In the genomic region with DNA sequence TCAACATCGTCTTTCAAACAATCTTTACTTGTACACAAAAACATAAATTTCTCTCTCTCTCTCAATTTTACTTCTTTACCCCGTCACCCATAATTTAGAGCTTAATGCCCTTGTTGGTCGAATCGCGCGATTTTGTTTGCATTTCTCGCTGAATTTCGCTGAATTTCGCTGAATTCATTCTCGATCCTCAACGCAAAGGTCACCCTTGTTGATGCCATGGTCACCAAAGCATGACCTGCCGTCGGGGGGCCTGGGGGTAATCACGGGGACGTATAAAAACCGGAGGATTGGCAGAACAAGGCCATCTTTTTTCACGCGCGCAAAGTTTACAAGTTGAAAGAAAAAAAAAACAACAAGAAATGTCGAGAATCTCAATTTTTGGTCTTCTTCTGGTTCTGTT, we compare ENCODE assay signal across 2 worm cellular contexts.
TF ChIP-seq lines count a peak whose summit lies in the region.

A gene (plus strand): TSS at position 301 of the 400 bp plus-strand sequence.

TF ChIP-seq in whole organism, L1 larva, 84 proteins besides CTCF, POLR2A, EP300 and RAD21:
- TF ChIP-seq ceh-63 (GFP tag; optimal IDR thresholded peaks at IDR 0.05; lab: Kevin White, UChicago), result no peak
- no peak for TF ChIP-seq lin-13 (GFP tag; optimal IDR thresholded peaks at IDR 0.05; lab: Kevin White, UChicago)
- no peak for TF ChIP-seq ces-1 (GFP tag; optimal IDR thresholded peaks at IDR 0.05; lab: Kevin White, UChicago)
- no peak for TF ChIP-seq aha-1 (tag; optimal IDR thresholded peaks at IDR 0.05; lab: Kevin White, UChicago)
- TF ChIP-seq pqm-1 (tag; optimal IDR thresholded peaks at IDR 0.05; lab: Kevin White, UChicago), result no peak
- TF ChIP-seq skn-1 (tag; optimal IDR thresholded peaks at IDR 0.05; lab: Kevin White, UChicago), result no peak
- no peak for TF ChIP-seq grh-1 (GFP tag; IDR thresholded peaks at IDR 0.05; lab: Robert Waterston, UW)
- peak; percentile 72 for TF ChIP-seq nhr-85 (tag; lab: Kevin White, UChicago)
- no peak for TF ChIP-seq Y116A8C.19 (tag; optimal IDR thresholded peaks at IDR 0.05; lab: Kevin White, UChicago; ENCODE audit: borderline replicate concordance)
- TF ChIP-seq dsc-1 (tag; optimal IDR thresholded peaks at IDR 0.05; lab: Kevin White, UChicago), result no peak
- no peak for TF ChIP-seq unc-62 (GFP tag; optimal IDR thresholded peaks at IDR 0.05; lab: Kevin White, UChicago)
- TF ChIP-seq mab-9 (GFP tag; IDR thresholded peaks at IDR 0.05; lab: Robert Waterston, UW), result no peak
- TF ChIP-seq nhr-90 (tag; optimal IDR thresholded peaks at IDR 0.05; lab: Kevin White, UChicago; ENCODE audit: poor library complexity), result no peak
- TF ChIP-seq mef-2 (tag; optimal IDR thresholded peaks at IDR 0.05; lab: Kevin White, UChicago), result no peak
- peak; percentile 16 for TF ChIP-seq blmp-1 (tag; optimal IDR thresholded peaks at IDR 0.05; lab: Kevin White, UChicago)
- no peak for TF ChIP-seq efl-1 (optimal IDR thresholded peaks at IDR 0.05; lab: Kevin White, UChicago)
- TF ChIP-seq efl-1 (GFP tag; optimal IDR thresholded peaks at IDR 0.05 in 1 of 2; lab: Kevin White, UChicago), result no peak
- no peak for TF ChIP-seq egl-27 (tag; optimal IDR thresholded peaks at IDR 0.05; lab: Kevin White, UChicago)
TF ChIP-seq in whole organism, L1 larva: peak in this region for 2.

TF ChIP-seq in whole organism, L4 larva, 104 proteins besides CTCF, POLR2A, EP300 and RAD21:
- TF ChIP-seq unc-62 (GFP tag; optimal IDR thresholded peaks at IDR 0.05 in 1 of 2; lab: Kevin White, UChicago) (peak in 1 of 2 experiments; percentile 4), unc-62 (tag; optimal IDR thresholded peaks at IDR 0.05; lab: Kevin White, UChicago) (no peak), dmd-6 (GFP tag; IDR thresholded peaks at IDR 0.05; lab: Robert Waterston, UW) (no peak), F49E8.2 (tag; optimal IDR thresholded peaks at IDR 0.05; lab: Kevin White, UChicago; ENCODE audit: borderline replicate concordance) (no peak), aha-1 (tag; lab: Kevin White, UChicago) (peak; percentile 79), dmd-8 (GFP tag; IDR thresholded peaks at IDR 0.05; lab: Robert Waterston, UW) (no peak), hmg-1.1 (GFP tag; IDR thresholded peaks at IDR 0.05; lab: Robert Waterston, UW) (no peak), mdt-29 (GFP tag; IDR thresholded peaks at IDR 0.05; lab: Robert Waterston, UW) (no peak), R02D3.7 (tag; optimal IDR thresholded peaks at IDR 0.05; lab: Kevin White, UChicago) (no peak), unc-39 (tag; optimal IDR thresholded peaks at IDR 0.05; lab: Kevin White, UChicago) (no peak), F37D6.2 (tag; optimal IDR thresholded peaks at IDR 0.05; lab: Kevin White, UChicago) (no peak), lim-7 (GFP tag; IDR thresholded peaks at IDR 0.05; lab: Robert Waterston, UW) (no peak), hlh-30 (tag; optimal IDR thresholded peaks at IDR 0.05; lab: Kevin White, UChicago; ENCODE audit: insufficient read depth) (no peak), ceh-28 (tag; optimal IDR thresholded peaks at IDR 0.05; lab: Kevin White, UChicago) (no peak), mes-2 (tag; optimal IDR thresholded peaks at IDR 0.05; lab: Kevin White, UChicago; ENCODE audit: poor library complexity, severe bottlenecking) (no peak)
TF ChIP-seq in whole organism, L4 larva: peak in this region for 2.
